Fruit fly (Drosophila melanogaster) whole organism, embryonic: ENCODE measurements around the gene D12.
A peak's percentile ranks its signal among the peaks of the same experiment; 100 is the strongest.

Experiments
- C15 ChIP-seq: fragments of 200-800 bp; sonication (Bioruptor generic); IDR thresholded peaks from 3 replicates; pipeline ENCODE4 v1.3.6; 2022; ENCODE audit warnings: missing biosample characterization, missing genetic modification characterization
- CG10267 ChIP-seq: fragments of 200-800 bp; sonication (Bioruptor generic); optimal IDR thresholded peaks from 2 replicates; lab custom pipeline; 2018; ENCODE audit warnings: missing biosample characterization, mild to moderate bottlenecking, missing genetic modification characterization, moderate library complexity
- CG12071 ChIP-seq: fragments of 200-800 bp; sonication (Bioruptor generic); optimal IDR thresholded peaks from 3 replicates; lab custom pipeline; 2018; ENCODE audit warnings: missing biosample characterization, mild to moderate bottlenecking, missing genetic modification characterization
- CG13424 ChIP-seq: fragments of 200-800 bp; sonication (Bioruptor generic); optimal IDR thresholded peaks from 2 replicates; lab custom pipeline; 2019; ENCODE audit warnings: missing biosample characterization, mild to moderate bottlenecking, missing genetic modification characterization, moderate library complexity
- CG14710 ChIP-seq: fragments of 200-800 bp; sonication (Bioruptor generic); optimal IDR thresholded peaks from 3 replicates; lab custom pipeline; 2019; ENCODE audit warnings: missing biosample characterization, mild to moderate bottlenecking, missing genetic modification characterization, moderate library complexity
- CG15696 ChIP-seq: fragments of 200-800 bp; sonication (Bioruptor generic); optimal IDR thresholded peaks from 2 replicates; lab custom pipeline; 2019; ENCODE audit warnings: missing biosample characterization, mild to moderate bottlenecking, missing genetic modification characterization, moderate library complexity
- CG17612 ChIP-seq: fragments of 200-800 bp; sonication (Bioruptor generic); IDR thresholded peaks from 2 replicates; pipeline ENCODE4 v1.3.6; 2022; ENCODE audit warnings: missing biosample characterization, missing genetic modification characterization
- CG18011 ChIP-seq: fragments of 200-800 bp; sonication (Bioruptor generic); optimal IDR thresholded peaks from 2 replicates; lab custom pipeline; 2017; ENCODE audit warnings: missing biosample characterization, missing genetic modification characterization, mild to moderate bottlenecking, moderate library complexity, missing genotype
- CG18599 ChIP-seq: fragments of 200-800 bp; sonication (Bioruptor generic); optimal IDR thresholded peaks from 3 replicates; lab custom pipeline; 2017; ENCODE audit warnings: missing biosample characterization, missing genetic modification characterization, mild to moderate bottlenecking, moderate library complexity, missing genetic modification reagents
- CG18619 ChIP-seq: fragments of 200-800 bp; sonication (Bioruptor generic); optimal IDR thresholded peaks from 3 replicates; lab custom pipeline; 2017; ENCODE audit warnings: missing biosample characterization, mild to moderate bottlenecking, missing genetic modification characterization
- CG2129 ChIP-seq: fragments of 200-800 bp; sonication (Bioruptor generic); IDR thresholded peaks from 2 replicates; pipeline ENCODE4 v1.3.6; 2022; ENCODE audit warnings: missing biosample characterization, missing genetic modification characterization; ENCODE audit not compliant: partially characterized antibody
- CG2712 ChIP-seq: fragments of 200-800 bp; optimal IDR thresholded peaks from 3 replicates; lab custom pipeline; 2019; ENCODE audit warnings: missing biosample characterization, mild to moderate bottlenecking, missing genetic modification characterization, moderate library complexity
- CG3163 ChIP-seq: fragments of 200-800 bp; sonication (Bioruptor generic); optimal IDR thresholded peaks from 3 replicates; lab custom pipeline; 2016; ENCODE audit warnings: missing biosample characterization, missing genetic modification characterization
- CG42726 ChIP-seq: fragments of 200-800 bp; sonication (Bioruptor generic); IDR thresholded peaks from 2 replicates; pipeline ENCODE4 v1.3.6; 2022; ENCODE audit warnings: missing biosample characterization, missing genetic modification characterization; ENCODE audit not compliant: partially characterized antibody
- CG4854 ChIP-seq: fragments of 200-800 bp; sonication (Bioruptor generic); optimal IDR thresholded peaks from 2 replicates; lab custom pipeline; 2016; ENCODE audit warnings: missing biosample characterization, missing genetic modification characterization, inconsistent platforms
- CG8765 ChIP-seq: fragments of 200-800 bp; sonication (Bioruptor generic); IDR thresholded peaks from 2 replicates; pipeline ENCODE4 v1.3.6; 2022; ENCODE audit warnings: missing biosample characterization, missing genetic modification characterization
- CoRest ChIP-seq: fragments of 200-800 bp; sonication (Bioruptor generic); optimal IDR thresholded peaks from 3 replicates; lab custom pipeline; 2018; ENCODE audit warnings: missing biosample characterization, mild to moderate bottlenecking, missing genetic modification characterization, moderate library complexity
- Dp ChIP-seq: fragments of 200-800 bp; sonication (Bioruptor generic); optimal IDR thresholded peaks from 2 replicates; lab custom pipeline; 2018; ENCODE audit warnings: missing biosample characterization, mild to moderate bottlenecking, missing genetic modification characterization, moderate library complexity
- Gug ChIP-seq: fragments of 200-800 bp; sonication (Bioruptor generic); IDR thresholded peaks from 4 replicates; pipeline ENCODE4 v1.3.6; 2022; ENCODE audit warnings: missing biosample characterization, missing genetic modification characterization
- H15 ChIP-seq: fragments of 200-800 bp; sonication (Bioruptor generic); IDR thresholded peaks from 3 replicates; pipeline ENCODE4 v1.3.6; 2022; ENCODE audit warnings: missing biosample characterization, missing genetic modification characterization
- Hand ChIP-seq: fragments of 200-800 bp; sonication (Bioruptor generic); optimal IDR thresholded peaks from 2 replicates; lab custom pipeline; 2017; ENCODE audit warnings: mild to moderate bottlenecking, missing biosample characterization, missing genetic modification reagents, missing genetic modification characterization
- HmgZ ChIP-seq: fragments of 200-800 bp; sonication (Bioruptor generic); optimal IDR thresholded peaks from 2 replicates; lab custom pipeline; 2018; ENCODE audit warnings: missing biosample characterization, mild to moderate bottlenecking, missing genetic modification characterization
- Hsf ChIP-seq: fragments of 200-800 bp; sonication (Bioruptor generic); optimal IDR thresholded peaks from 3 replicates; lab custom pipeline; 2016; ENCODE audit warnings: missing biosample characterization, missing genetic modification characterization
- Nf-YA ChIP-seq: fragments of 200-800 bp; sonication (Bioruptor generic); IDR thresholded peaks from 2 replicates; pipeline ENCODE4 v1.3.6; 2022; ENCODE audit warnings: missing biosample characterization, missing genetic modification characterization
- NfI ChIP-seq: fragments of 200-800 bp; sonication (Bioruptor generic); optimal IDR thresholded peaks from 3 replicates; lab custom pipeline; 2018; ENCODE audit warnings: missing biosample characterization, mild to moderate bottlenecking, missing genetic modification characterization, moderate library complexity
- ab ChIP-seq: fragments of 200-800 bp; sonication (Bioruptor generic); optimal IDR thresholded peaks from 2 replicates; lab custom pipeline; 2016; ENCODE audit warnings: missing biosample characterization, missing genetic modification characterization
- ac ChIP-seq: fragments of 200-800 bp; sonication (Bioruptor generic); optimal IDR thresholded peaks from 3 replicates; lab custom pipeline; 2017; ENCODE audit warnings: missing biosample characterization, mild to moderate bottlenecking, missing genetic modification characterization
- amos ChIP-seq: fragments of 200-800 bp; sonication (Bioruptor generic); IDR thresholded peaks from 2 replicates; pipeline ENCODE4 v1.3.6; 2022; ENCODE audit warnings: missing biosample characterization, missing genetic modification characterization; ENCODE audit not compliant: partially characterized antibody
- bowl ChIP-seq: fragments of 200-800 bp; sonication (Bioruptor generic); IDR thresholded peaks from 2 replicates; pipeline ENCODE4 v1.3.6; 2022; ENCODE audit warnings: missing biosample characterization, missing genetic modification characterization
- br ChIP-seq: fragments of >200 bp; optimal IDR thresholded peaks from 2 replicates; lab custom pipeline; 2017
- bsh ChIP-seq, 2 experiments: fragments of 200-800 bp; sonication (Bioruptor generic); optimal IDR thresholded peaks; 2 replicates each; lab custom pipeline; 2017 to 2018; ENCODE audit warnings: mild to moderate bottlenecking in 2 of 2, missing biosample characterization in 2 of 2, missing genetic modification characterization in 2 of 2, moderate library complexity in 1 of 2
- crc ChIP-seq: fragments of 200-800 bp; sonication (Bioruptor generic); optimal IDR thresholded peaks from 2 replicates; lab custom pipeline; 2016; ENCODE audit warnings: missing biosample characterization, missing genetic modification characterization
- croc ChIP-seq: fragments of 200-800 bp; sonication (Bioruptor generic); conservative IDR thresholded peaks from 3 replicates; pipeline ENCODE4 v1.3.6; 2022; ENCODE audit warnings: missing biosample characterization, missing genetic modification characterization
- disco-r ChIP-seq: fragments of 200-800 bp; sonication (Bioruptor generic); optimal IDR thresholded peaks from 2 replicates; lab custom pipeline; 2016; ENCODE audit warnings: missing biosample characterization, missing genetic modification characterization
- esg ChIP-seq: fragments of 200-800 bp; sonication (Bioruptor generic); conservative IDR thresholded peaks from 2 replicates; pipeline ENCODE4 v1.3.6; 2022; ENCODE audit warnings: missing biosample characterization, missing genetic modification characterization
- fd64A ChIP-seq: fragments of 200-800 bp; sonication (Bioruptor generic); optimal IDR thresholded peaks from 3 replicates; lab custom pipeline; 2018; ENCODE audit warnings: missing biosample characterization, mild to moderate bottlenecking, missing genetic modification characterization
- gsb ChIP-seq: fragments of 200-800 bp; sonication (Bioruptor generic); IDR thresholded peaks from 2 replicates; pipeline ENCODE4 v1.3.6; 2022; ENCODE audit warnings: missing biosample characterization, missing genetic modification characterization
- gt ChIP-seq: fragments of 200-800 bp; sonication (Bioruptor generic); IDR thresholded peaks from 2 replicates; pipeline ENCODE4 v1.3.6; 2022; ENCODE audit warnings: missing biosample characterization, missing genetic modification characterization
- ind ChIP-seq: fragments of 200-800 bp; sonication (Bioruptor generic); optimal IDR thresholded peaks from 3 replicates; lab custom pipeline; 2016; ENCODE audit warnings: missing biosample characterization, missing genetic modification characterization
- kah ChIP-seq: fragments of 200-800 bp; sonication (Bioruptor generic); optimal IDR thresholded peaks from 2 replicates; lab custom pipeline; 2018; ENCODE audit warnings: missing biosample characterization, mild to moderate bottlenecking, missing genetic modification characterization
- kni ChIP-seq: fragments of 200-800 bp; sonication (Bioruptor generic); optimal IDR thresholded peaks from 3 replicates; lab custom pipeline; 2017; ENCODE audit warnings: mild to moderate bottlenecking, missing biosample characterization, missing genetic modification reagents, missing genetic modification characterization
- otp ChIP-seq: fragments of 200-800 bp; sonication (Bioruptor generic); IDR thresholded peaks from 3 replicates; pipeline ENCODE4, ENCODE4 v1.3.6; 2022; ENCODE audit warnings: missing biosample characterization, missing genetic modification characterization
- scrt ChIP-seq: fragments of 200-800 bp; sonication (Bioruptor generic); optimal IDR thresholded peaks from 2 replicates; lab custom pipeline; 2018; ENCODE audit warnings: missing biosample characterization, mild to moderate bottlenecking, missing genetic modification characterization, moderate library complexity
- sd ChIP-seq: fragments of 200-800 bp; sonication (Bioruptor generic); optimal IDR thresholded peaks from 3 replicates; lab custom pipeline; 2018; ENCODE audit warnings: missing biosample characterization, mild to moderate bottlenecking, missing genetic modification characterization, moderate library complexity
- stwl ChIP-seq: fragments of 200-800 bp; sonication (Bioruptor generic); optimal IDR thresholded peaks from 3 replicates; lab custom pipeline; 2018; ENCODE audit warnings: missing biosample characterization, mild to moderate bottlenecking, missing genetic modification characterization, moderate library complexity
- tx ChIP-seq: fragments of 200-800 bp; sonication (Bioruptor generic); optimal IDR thresholded peaks from 2 replicates; lab custom pipeline; 2016; ENCODE audit warnings: missing biosample characterization, missing genetic modification characterization
- vfl ChIP-seq: fragments of 200-800 bp; sonication (Bioruptor generic); optimal IDR thresholded peaks from 2 replicates; lab custom pipeline; 2016; ENCODE audit warnings: missing biosample characterization, missing genetic modification characterization
- vvl ChIP-seq: fragments of 200-800 bp; sonication (Bioruptor generic); IDR thresholded peaks from 2 replicates; pipeline ENCODE4 v1.3.6; 2022; ENCODE audit warnings: missing biosample characterization, missing genetic modification characterization
- wor ChIP-seq: fragments of 200-800 bp; sonication (Bioruptor generic); IDR thresholded peaks from 2 replicates; pipeline ENCODE4 v1.3.6; 2022; ENCODE audit warnings: missing biosample characterization, missing genetic modification characterization
- yki ChIP-seq: fragments of >200 bp; optimal IDR thresholded peaks from 3 replicates; lab custom pipeline; 2018

D12 gene

dm6 chr2L:8384108-8384601, 53.0 kb downstream of the D12 start, which contains the start of the genes Dad1 and CG13384 (continued):
- TF ChIP-seq Nf-YA (GFP tag; lab: Robert Waterston, UW) (peak; percentile 47; the same call in 1 of the 2 replicates), sd (tag; lab: Kevin White, UChicago) (no peak), amos (GFP tag; lab: Robert Waterston, UW) (peak; percentile 45; the same call in 1 of the 2 replicates), esg (GFP tag; lab: Robert Waterston, UW) (peak; percentile 94), wor (peak; percentile 62), CG18011 (peak; percentile 78), ac (GFP tag; lab: Kevin White, UChicago) (no peak), HmgZ (tag; lab: Kevin White, UChicago) (peak; percentile 86), CG17612 (GFP tag; lab: Robert Waterston, UW) (peak; percentile 82), H15 (GFP tag; lab: Robert Waterston, UW) (peak; percentile 64; the same call in 1 of the 3 replicates), ind (peak; percentile 92), bsh (GFP tag; optimal IDR thresholded peaks at IDR 0.05; lab: Kevin White, UChicago) (peak in 1 of 2 experiments; percentile 90), CoRest (tag; lab: Kevin White, UChicago) (peak; percentile 98), NfI (GFP tag; lab: Kevin White, UChicago) (peak; percentile 91), gsb (GFP tag; lab: Robert Waterston, UW) (peak; percentile 78), kah (GFP tag; lab: Kevin White, UChicago) (peak; percentile 79), yki (lab: Kevin White, UChicago) (no peak), fd64A (no peak), CG3163 (GFP tag; lab: Kevin White, UChicago) (no peak), Dp (peak; percentile 30), CG18599 (peak; percentile 96), ab (GFP tag; lab: Kevin White, UChicago) (peak; percentile 20), CG14710 (tag; lab: Kevin White, UChicago) (peak; percentile 96), crc (GFP tag; lab: Kevin White, UChicago) (no peak), CG8765 (GFP tag; lab: Robert Waterston, UW) (peak; percentile 78; the same call in 1 of the 2 replicates), otp (GFP tag; lab: Robert Waterston, UW) (0 out of 3 replicates have a peak, but pooled peaks have one; percentile 55), CG15696 (tag; lab: Kevin White, UChicago) (peak; percentile 94), Hand (peak; percentile 92), stwl (tag; lab: Kevin White, UChicago) (peak; percentile 79), CG18619 (GFP tag; lab: Kevin White, UChicago) (peak; percentile 93), CG2129 (peak; percentile 13; the same call in 1 of the 2 replicates), CG4854 (peak; percentile 75), CG10267 (tag; lab: Kevin White, UChicago) (peak; percentile 92), CG13424 (peak; percentile 96), CG12071 (peak; percentile 10), vfl (GFP tag; lab: Kevin White, UChicago) (peak; percentile 61), Hsf (GFP tag; lab: Kevin White, UChicago) (peak; percentile 90), vvl (GFP tag; lab: Robert Waterston, UW) (peak; percentile 95), CG2712 (tag; lab: Kevin White, UChicago) (peak; percentile 97), tx (GFP tag; lab: Kevin White, UChicago) (peak; percentile 45), scrt (GFP tag; lab: Kevin White, UChicago) (peak; percentile 85), disco-r (no peak), bowl (GFP tag; lab: Robert Waterston, UW) (peak; percentile 48; the same call in 1 of the 2 replicates), C15 (GFP tag; lab: Robert Waterston, UW) (peak; percentile 68; the same call in 1 of the 3 replicates), CG42726 (GFP tag; lab: Robert Waterston, UW) (peak; percentile 49; the same call in 1 of the 2 replicates), gt (GFP tag; lab: Robert Waterston, UW) (peak; percentile 77), croc (peak; percentile 90), br (lab: Kevin White, UChicago) (no peak), Gug (GFP tag; lab: Robert Waterston, UW) (peak; percentile 78), kni (GFP tag; lab: Kevin White, UChicago) (peak; percentile 59)
